Worm (Caenorhabditis elegans): ENCODE measurements around the gene nlp-49.
A peak's percentile ranks its signal among the peaks of the same experiment; 100 is the strongest.

nlp-49 gene

ce11 chrX:5942171-5942570 is 37.7 kb downstream of the nlp-49 start:
- TF ChIP-seq scrt-1 (GFP tag; IDR thresholded peaks at IDR 0.05) (no peak), ama-1 (optimal IDR thresholded peaks at IDR 0.05) (no peak), pes-1 (GFP tag; IDR thresholded peaks at IDR 0.05) (no peak), hmg-4 (GFP tag; optimal IDR thresholded peaks at IDR 0.05) (no peak), ceh-13 (GFP tag; optimal IDR thresholded peaks at IDR 0.05) (no peak), tra-4 (tag; optimal IDR thresholded peaks at IDR 0.05) (no peak), ceh-36 (tag; optimal IDR thresholded peaks at IDR 0.05) (no peak), F13C5.2 (tag; optimal IDR thresholded peaks at IDR 0.05) (no peak), hmbx-1 (tag; optimal IDR thresholded peaks at IDR 0.05) (no peak), tbx-37 (GFP tag; conservative IDR thresholded peaks at IDR 0.05) (no peak), hnd-1 (tag; optimal IDR thresholded peaks at IDR 0.05) (no peak), aly-1 (tag; optimal IDR thresholded peaks at IDR 0.05) (no peak), tbx-11 (GFP tag; IDR thresholded peaks at IDR 0.05) (no peak), B0310.2 (tag; optimal IDR thresholded peaks at IDR 0.05) (no peak), flt-1 (GFP tag; IDR thresholded peaks at IDR 0.05) (no peak), sea-1 (GFP tag; conservative IDR thresholded peaks at IDR 0.05) (no peak), ets-7 (tag; optimal IDR thresholded peaks at IDR 0.05) (no peak)

- TF ChIP-seq tbx-11 (GFP tag; IDR thresholded peaks at IDR 0.05), result no peak
- no peak for TF ChIP-seq hnd-1 (tag; optimal IDR thresholded peaks at IDR 0.05)
- no peak for TF ChIP-seq F13C5.2 (tag; optimal IDR thresholded peaks at IDR 0.05)
- no peak for TF ChIP-seq flt-1 (GFP tag; IDR thresholded peaks at IDR 0.05)
- no peak for TF ChIP-seq ceh-13 (GFP tag; optimal IDR thresholded peaks at IDR 0.05)
- no peak for TF ChIP-seq tbx-37 (GFP tag; conservative IDR thresholded peaks at IDR 0.05)
- no peak for TF ChIP-seq ama-1 (optimal IDR thresholded peaks at IDR 0.05)
- no peak for TF ChIP-seq pes-1 (GFP tag; IDR thresholded peaks at IDR 0.05)
- TF ChIP-seq sea-1 (GFP tag; conservative IDR thresholded peaks at IDR 0.05), result no peak
- no peak for TF ChIP-seq ets-7 (tag; optimal IDR thresholded peaks at IDR 0.05)
- no peak for TF ChIP-seq hmbx-1 (tag; optimal IDR thresholded peaks at IDR 0.05)
- no peak for TF ChIP-seq B0310.2 (tag; optimal IDR thresholded peaks at IDR 0.05)
- no peak for TF ChIP-seq ceh-36 (tag; optimal IDR thresholded peaks at IDR 0.05)
- TF ChIP-seq scrt-1 (GFP tag; IDR thresholded peaks at IDR 0.05), result no peak
- no peak for TF ChIP-seq hmg-4 (GFP tag; optimal IDR thresholded peaks at IDR 0.05)
- TF ChIP-seq aly-1 (tag; optimal IDR thresholded peaks at IDR 0.05), result no peak
These were observed 39.5 kb downstream of the nlp-49 start for ce11 chrX:5943908-5944307.

- TF ChIP-seq hmg-4 (GFP tag; optimal IDR thresholded peaks at IDR 0.05) (no peak), tbx-37 (GFP tag; conservative IDR thresholded peaks at IDR 0.05) (no peak), flt-1 (GFP tag; IDR thresholded peaks at IDR 0.05) (no peak)
These were observed 40.0 kb downstream of the nlp-49 start, which contains the start of gene acs-17 for ce11 chrX:5944488-5944887. TSS of gene acs-17 (minus strand) at chrX:5944510.

ce11 chrX:5948769-5949168 is 44.3 kb downstream of the nlp-49 start, which contains the start of gene mig-23:
TSS of gene mig-23 (minus strand) at chrX:5948869.
- TF ChIP-seq ceh-13 (GFP tag; optimal IDR thresholded peaks at IDR 0.05) (no peak), flt-1 (GFP tag; IDR thresholded peaks at IDR 0.05) (no peak), hmbx-1 (tag; optimal IDR thresholded peaks at IDR 0.05) (no peak), hmg-4 (GFP tag; optimal IDR thresholded peaks at IDR 0.05) (no peak), ets-7 (tag; optimal IDR thresholded peaks at IDR 0.05) (no peak)

- TF ChIP-seq hnd-1 (tag; optimal IDR thresholded peaks at IDR 0.05), result no peak
- no peak for TF ChIP-seq scrt-1 (GFP tag; IDR thresholded peaks at IDR 0.05)
- no peak for TF ChIP-seq hmg-4 (GFP tag; optimal IDR thresholded peaks at IDR 0.05)
- TF ChIP-seq tbx-11 (GFP tag; IDR thresholded peaks at IDR 0.05), result no peak
- TF ChIP-seq pes-1 (GFP tag; IDR thresholded peaks at IDR 0.05), result 0 out of 2 replicates have a peak, but pooled peaks have one; percentile 42
- peak; percentile 69 for TF ChIP-seq F13C5.2 (tag; optimal IDR thresholded peaks at IDR 0.05)
- TF ChIP-seq ets-7 (tag; optimal IDR thresholded peaks at IDR 0.05), result no peak
- TF ChIP-seq ceh-13 (GFP tag; optimal IDR thresholded peaks at IDR 0.05), result no peak
- TF ChIP-seq B0310.2 (tag; optimal IDR thresholded peaks at IDR 0.05), result no peak
- TF ChIP-seq flt-1 (GFP tag; IDR thresholded peaks at IDR 0.05), result no peak
- TF ChIP-seq aly-1 (tag; optimal IDR thresholded peaks at IDR 0.05), result no peak
- TF ChIP-seq hmbx-1 (tag; optimal IDR thresholded peaks at IDR 0.05), result no peak
- TF ChIP-seq ama-1 (optimal IDR thresholded peaks at IDR 0.05), result no peak
- TF ChIP-seq tra-4 (tag; optimal IDR thresholded peaks at IDR 0.05), result no peak
These were observed 48.7 kb downstream of the nlp-49 start, which contains the start of the genes R07E4.5 and R07E4.3 for ce11 chrX:5953174-5953573. TSS of gene R07E4.5 (minus strand) at chrX:5953174. TSS of gene R07E4.3 (plus strand) at chrX:5953458.

Data from whole organism, early embryonic.